Fruit fly (Drosophila melanogaster) whole organism: ENCODE data around the gene Jhbp1.

Experiments used
- CG8478 ChIP-seq: fragments of >200 bp; optimal IDR thresholded peaks from 2 replicates; lab custom pipeline; 2018; ENCODE audit warnings: inconsistent platforms
- Dll ChIP-seq: fragments of >200 bp; optimal IDR thresholded peaks from 2 replicates; lab custom pipeline; 2017
- EcR ChIP-seq, 2 experiments: fragments of >200 bp; optimal IDR thresholded peaks; 2 replicates each; lab custom pipeline; 2017; ENCODE audit warnings: missing biosample characterization in 2 of 2, missing genetic modification characterization in 2 of 2, missing genetic modification reagents in 2 of 2
- pan ChIP-seq: fragments of >200 bp; optimal IDR thresholded peaks from 2 replicates; lab custom pipeline; 2017
- psq ChIP-seq: fragments of >200 bp; optimal IDR thresholded peaks from 2 replicates; lab custom pipeline; 2017
- usp ChIP-seq: fragments of >200 bp; optimal IDR thresholded peaks from 2 replicates; lab custom pipeline; 2017; ENCODE audit warnings: missing biosample characterization, missing genetic modification characterization, mixed read lengths

The Jhbp1 gene

dm6 chr3R:4995549-4996277 lies 30.5 kb downstream of the Jhbp1 start:
- TF ChIP-seq Dll (lab: Kevin White, UChicago) (no peak), pan (lab: Kevin White, UChicago) (no peak), psq (lab: Kevin White, UChicago) (no peak), EcR (GFP tag; optimal IDR thresholded peaks at IDR 0.05; lab: Kevin White, UChicago) (peak in 1 of 2 experiments; percentile 74), CG8478 (lab: Kevin White, UChicago) (no peak)

- TF ChIP-seq EcR (GFP tag; optimal IDR thresholded peaks at IDR 0.05; lab: Kevin White, UChicago) (peak; percentile 78 to 81), psq (lab: Kevin White, UChicago) (no peak)
These were observed 31.3 kb downstream of the Jhbp1 start for dm6 chr3R:4996529-4996975.

dm6 chr3R:4997399-4998203 lies 32.4 kb downstream of the Jhbp1 start:
- peak; percentile 65 for TF ChIP-seq Dll (lab: Kevin White, UChicago)
- no peak for TF ChIP-seq CG8478 (lab: Kevin White, UChicago)

- TF ChIP-seq Dll (lab: Kevin White, UChicago) (no peak), pan (lab: Kevin White, UChicago) (no peak), psq (lab: Kevin White, UChicago) (no peak), CG8478 (lab: Kevin White, UChicago) (no peak), usp (GFP tag; lab: Kevin White, UChicago) (no peak)
These were observed 33.5 kb downstream of the Jhbp1 start for dm6 chr3R:4998739-4999138.

- TF ChIP-seq CG8478 (lab: Kevin White, UChicago) (no peak), pan (lab: Kevin White, UChicago) (no peak), usp (GFP tag; lab: Kevin White, UChicago) (no peak), Dll (lab: Kevin White, UChicago) (no peak)
These were observed 35.4 kb downstream of the Jhbp1 start for dm6 chr3R:5000663-5001062.

- TF ChIP-seq usp (GFP tag; lab: Kevin White, UChicago) (no peak), EcR (GFP tag; optimal IDR thresholded peaks at IDR 0.05; lab: Kevin White, UChicago) (no peak), psq (lab: Kevin White, UChicago) (no peak), pan (lab: Kevin White, UChicago) (no peak), CG8478 (lab: Kevin White, UChicago) (no peak), Dll (lab: Kevin White, UChicago) (no peak)
These were observed 44.9 kb downstream of the Jhbp1 start for dm6 chr3R:5010153-5010552.

dm6 chr3R:5010981-5011617 lies 45.9 kb downstream of the Jhbp1 start, which contains the start of gene plh:
TSS of gene plh (minus strand) at chr3R:5011031.
- no peak for TF ChIP-seq psq (lab: Kevin White, UChicago)
- no peak for TF ChIP-seq usp (GFP tag; lab: Kevin White, UChicago)
- TF ChIP-seq pan (lab: Kevin White, UChicago) = no peak
- TF ChIP-seq Dll (lab: Kevin White, UChicago) = no peak
- no peak for TF ChIP-seq EcR (GFP tag; optimal IDR thresholded peaks at IDR 0.05; lab: Kevin White, UChicago)
- no peak for TF ChIP-seq CG8478 (lab: Kevin White, UChicago)

- TF ChIP-seq psq (lab: Kevin White, UChicago) = no peak
- no peak for TF ChIP-seq usp (GFP tag; lab: Kevin White, UChicago)
- TF ChIP-seq Dll (lab: Kevin White, UChicago) = no peak
- no peak for TF ChIP-seq pan (lab: Kevin White, UChicago)
- no peak for TF ChIP-seq CG8478 (lab: Kevin White, UChicago)
- no peak for TF ChIP-seq EcR (GFP tag; optimal IDR thresholded peaks at IDR 0.05; lab: Kevin White, UChicago)
These were observed 46.7 kb downstream of the Jhbp1 start for dm6 chr3R:5011908-5012307.

- no peak for TF ChIP-seq EcR (GFP tag; optimal IDR thresholded peaks at IDR 0.05; lab: Kevin White, UChicago)
- TF ChIP-seq usp (GFP tag; lab: Kevin White, UChicago) = no peak
- TF ChIP-seq psq (lab: Kevin White, UChicago) = no peak
These were observed 47.4 kb downstream of the Jhbp1 start for dm6 chr3R:5012674-5013073.

dm6 chr3R:5013503-5013902 lies 48.3 kb downstream of the Jhbp1 start:
- TF ChIP-seq psq (lab: Kevin White, UChicago) (no peak), pan (lab: Kevin White, UChicago) (no peak), usp (GFP tag; lab: Kevin White, UChicago) (no peak), Dll (lab: Kevin White, UChicago) (no peak), EcR (GFP tag; optimal IDR thresholded peaks at IDR 0.05; lab: Kevin White, UChicago) (no peak), CG8478 (lab: Kevin White, UChicago) (no peak)

- no peak for TF ChIP-seq Dll (lab: Kevin White, UChicago)
- TF ChIP-seq psq (lab: Kevin White, UChicago) = no peak
- TF ChIP-seq usp (GFP tag; lab: Kevin White, UChicago) = no peak
These were observed 49.4 kb downstream of the Jhbp1 start for dm6 chr3R:5014689-5015088.
